Worm (Caenorhabditis elegans) whole organism, L2 larva: Measurements from ENCODE around the gene F13C5.2.

Experiments
- C34F6.9 ChIP-seq: fragments of 150-350 bp; optimal IDR thresholded peaks from 2 replicates; lab custom pipeline; 2014; ENCODE audit warnings: missing biosample characterization, missing genetic modification characterization
- ceh-82 ChIP-seq: fragments of 150-350 bp; optimal IDR thresholded peaks from 2 replicates; lab custom pipeline; 2014; ENCODE audit warnings: missing biosample characterization, missing genetic modification characterization
- egl-27 ChIP-seq: sonication (generic microtip); optimal IDR thresholded peaks from 3 replicates; lab custom pipeline; 2017; ENCODE audit warnings: missing biosample characterization, missing genetic modification reagents, missing genetic modification characterization
- elt-1 ChIP-seq: fragments of 150-350 bp; optimal IDR thresholded peaks from 2 replicates; lab custom pipeline; 2014; ENCODE audit warnings: missing biosample characterization, missing genetic modification characterization
- lsy-2 ChIP-seq, 2 experiments: fragments of 150-350 bp in 1 of 2; sonication (generic microtip) in 1 of 2; optimal IDR thresholded peaks; 2 replicates each; lab custom pipeline; 2014 to 2017; ENCODE audit warnings: missing biosample characterization in 2 of 2, missing genetic modification characterization in 2 of 2
- nhr-12 ChIP-seq: fragments of 150-350 bp; optimal IDR thresholded peaks from 2 replicates; lab custom pipeline; 2014; ENCODE audit warnings: missing biosample characterization, missing genetic modification characterization
- skn-1 ChIP-seq: sonication (generic microtip); optimal IDR thresholded peaks from 2 replicates; lab custom pipeline; 2017; ENCODE audit warnings: missing biosample characterization, missing genetic modification characterization
- unc-39 ChIP-seq: fragments of 150-350 bp; optimal IDR thresholded peaks from 2 replicates; lab custom pipeline; 2014; ENCODE audit warnings: missing biosample characterization, missing genetic modification characterization
- unc-55 ChIP-seq: fragments of 150-350 bp; sonication (generic microtip); optimal IDR thresholded peaks from 3 replicates; lab custom pipeline; 2014; ENCODE audit warnings: missing biosample characterization, missing genetic modification reagents, missing genetic modification characterization
- unc-62 ChIP-seq: fragments of 150-350 bp; optimal IDR thresholded peaks from 2 replicates; lab custom pipeline; 2014; ENCODE audit warnings: missing biosample characterization, missing genetic modification reagents, missing genetic modification characterization
- zag-1 ChIP-seq: fragments of 150-350 bp; optimal IDR thresholded peaks from 2 replicates; lab custom pipeline; 2014; ENCODE audit warnings: missing biosample characterization, missing genetic modification characterization
- ztf-11 ChIP-seq: sonication (generic microtip); optimal IDR thresholded peaks from 2 replicates; lab custom pipeline; 2017; ENCODE audit warnings: missing biosample characterization, missing genetic modification characterization
- ztf-4 ChIP-seq: fragments of 150-350 bp; optimal IDR thresholded peaks from 2 replicates; lab custom pipeline; 2014; ENCODE audit warnings: missing biosample characterization, missing genetic modification characterization

ce11 chrX:601860-602259, 8.1 kb downstream of the F13C5.2 start, which contains the start of gene F13C5.1:
- TF ChIP-seq unc-62 (GFP tag; lab: Kevin White, UChicago), result no peak
- no peak for TF ChIP-seq C34F6.9 (tag; lab: Kevin White, UChicago)
- no peak for TF ChIP-seq skn-1 (tag; lab: Kevin White, UChicago)
- no peak for TF ChIP-seq unc-55 (GFP tag; lab: Kevin White, UChicago)
- no peak for TF ChIP-seq nhr-12 (tag; lab: Kevin White, UChicago)
- no peak for TF ChIP-seq egl-27 (tag; lab: Kevin White, UChicago)
- no peak for TF ChIP-seq lsy-2 (tag; optimal IDR thresholded peaks at IDR 0.05; lab: Kevin White, UChicago)
- no peak for TF ChIP-seq ztf-4 (tag; lab: Kevin White, UChicago)
- no peak for TF ChIP-seq unc-39 (tag; lab: Kevin White, UChicago)
- TF ChIP-seq ztf-11 (tag; lab: Kevin White, UChicago), result no peak
- no peak for TF ChIP-seq ceh-82
- no peak for TF ChIP-seq elt-1 (tag; lab: Kevin White, UChicago)
- no peak for TF ChIP-seq zag-1 (tag; lab: Kevin White, UChicago)
